Worm (Caenorhabditis elegans): ENCODE measurements around the gene T26A5.2.

- TF ChIP-seq cog-1 (tag; optimal IDR thresholded peaks at IDR 0.05) (no peak), klf-2 (GFP tag; conservative IDR thresholded peaks at IDR 0.05) (no peak), flt-1 (GFP tag; IDR thresholded peaks at IDR 0.05) (no peak), T22C8.4 (GFP tag; IDR thresholded peaks at IDR 0.05) (no peak), med-1 (GFP tag; optimal IDR thresholded peaks at IDR 0.05; ENCODE audit: insufficient read depth) (no peak), tab-1 (GFP tag; IDR thresholded peaks at IDR 0.05) (no peak), ref-1 (GFP tag; conservative IDR thresholded peaks at IDR 0.05) (no peak), ztf-29 (GFP tag; IDR thresholded peaks at IDR 0.05) (no peak)
Measured at ce11 chrIII:6500032-6500564, 33.0 kb downstream of the T26A5.2 start, which contains the start of gene F23F12.3.
